Fruit fly (Drosophila melanogaster) whole organism: ENCODE measurements around the gene mthl15.

Source experiments
- Dll ChIP-seq: fragments of >200 bp; optimal IDR thresholded peaks from 2 replicates; lab custom pipeline; 2017
- pan ChIP-seq: fragments of >200 bp; optimal IDR thresholded peaks from 2 replicates; lab custom pipeline; 2017
- psq ChIP-seq: fragments of >200 bp; optimal IDR thresholded peaks from 2 replicates; lab custom pipeline; 2017
- usp ChIP-seq: fragments of >200 bp; optimal IDR thresholded peaks from 2 replicates; lab custom pipeline; 2017; ENCODE audit warnings: missing biosample characterization, missing genetic modification characterization, mixed read lengths

DNA sequence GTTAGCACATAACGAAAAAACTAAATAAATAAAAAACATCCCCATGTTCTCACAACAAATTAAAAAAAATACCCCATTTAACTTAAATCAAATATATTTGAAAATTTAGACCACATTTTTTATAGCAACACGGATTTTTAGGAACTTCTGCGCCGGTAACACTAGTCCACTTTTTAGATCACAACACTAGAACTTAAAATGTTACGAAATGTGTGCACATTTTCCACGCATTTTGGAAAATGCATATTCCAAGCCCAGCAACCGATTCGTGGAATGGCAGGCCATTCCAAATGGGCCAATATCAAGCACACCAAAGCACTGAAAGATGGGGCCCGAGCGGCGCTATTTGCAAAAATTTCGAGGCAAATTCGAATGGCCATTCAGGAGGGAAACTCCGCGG is 30.6 kb upstream of the mthl15 start, which contains the start of gene CG4957:
- TF ChIP-seq Dll (lab: Kevin White, UChicago) (no peak), usp (no peak), psq (lab: Kevin White, UChicago) (no peak), pan (lab: Kevin White, UChicago) (no peak)
